Fruit fly (Drosophila melanogaster): ENCODE data around the gene Prosbeta7.

The Prosbeta7 gene

DNA sequence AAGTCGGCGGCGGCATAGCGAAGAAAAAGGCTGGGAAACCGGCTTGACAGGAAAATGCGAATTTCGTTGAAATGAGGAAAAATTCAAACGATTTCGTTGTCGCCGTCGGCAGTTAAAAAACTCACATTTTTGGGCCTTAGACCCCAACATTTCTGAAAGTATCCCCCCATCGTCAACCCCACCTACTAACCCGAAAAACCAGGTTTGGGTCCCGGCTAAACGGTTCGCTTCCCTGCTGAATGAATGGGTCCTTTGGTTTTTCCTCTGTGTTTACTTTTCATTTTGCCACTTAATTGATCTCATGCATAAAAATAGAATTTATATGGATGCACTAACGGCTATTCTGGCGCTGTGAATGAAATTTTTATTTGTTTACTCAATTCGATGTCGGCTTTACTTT is 32.0 kb downstream of the Prosbeta7 start:
- no peak for TF ChIP-seq CG17801 (GFP tag; optimal IDR thresholded peaks at IDR 0.05; ENCODE audit: partially characterized antibody)

DNA sequence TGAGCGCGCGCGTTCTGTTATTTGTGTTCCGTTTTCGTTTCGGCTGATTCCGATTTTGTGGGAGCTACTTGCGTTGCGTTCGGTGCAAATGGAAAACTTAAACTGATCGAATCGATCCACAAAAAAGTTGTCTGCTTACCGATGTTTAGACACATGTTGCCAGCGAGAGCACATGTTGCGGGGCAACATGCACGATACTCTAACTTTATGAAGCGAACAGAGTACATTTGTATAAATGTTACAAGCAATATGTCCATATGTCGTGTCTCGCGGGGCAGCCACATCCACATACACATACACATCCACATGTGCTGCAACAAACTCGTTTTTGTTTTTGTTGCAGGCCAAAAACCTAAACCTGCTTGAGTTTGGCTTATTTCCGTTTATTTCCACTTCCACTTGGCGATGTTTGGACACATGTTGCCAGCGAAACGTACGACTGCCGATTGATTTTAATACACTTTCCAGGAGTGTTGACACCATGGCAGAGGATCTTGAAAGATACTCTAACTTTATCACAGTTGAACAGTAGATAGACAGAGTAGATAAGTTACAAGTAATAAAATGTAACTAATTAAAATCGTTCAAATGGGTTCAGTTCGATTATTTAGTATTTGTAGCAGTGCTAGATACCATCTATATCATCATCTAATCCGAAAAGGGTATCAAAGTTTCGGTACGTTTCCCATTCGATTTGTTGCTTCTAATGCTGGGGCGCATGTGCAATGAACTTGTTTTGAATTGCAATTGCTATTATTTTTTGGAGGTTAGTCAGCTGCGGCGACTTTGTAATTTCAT is 34.2 kb downstream of the Prosbeta7 start:
- TF ChIP-seq CG17801 (GFP tag; optimal IDR thresholded peaks at IDR 0.05; ENCODE audit: partially characterized antibody): peak; percentile 66

DNA sequence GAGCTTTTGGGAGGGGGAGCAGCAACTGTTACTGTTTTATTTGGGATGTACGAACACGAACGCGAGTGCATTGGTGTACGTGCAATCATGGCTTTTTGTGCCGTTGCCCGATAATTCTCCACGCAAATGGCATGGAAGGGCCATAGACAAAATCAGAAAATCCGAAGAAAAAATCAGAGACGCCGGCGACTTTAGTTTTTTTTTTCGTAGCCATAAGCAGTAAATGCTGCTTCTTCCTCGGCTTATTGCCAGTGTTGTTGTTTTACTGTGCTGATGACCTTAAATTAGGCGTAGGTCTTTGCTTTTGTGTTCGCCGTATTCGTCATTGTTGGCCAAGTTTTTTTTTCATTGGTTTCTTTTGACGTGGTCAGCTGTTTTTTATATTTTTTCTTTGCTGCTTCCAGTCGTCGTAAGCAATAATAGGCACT is 36.0 kb downstream of the Prosbeta7 start:
- peak; percentile 49 for TF ChIP-seq CG17801 (GFP tag; optimal IDR thresholded peaks at IDR 0.05; ENCODE audit: partially characterized antibody)

DNA sequence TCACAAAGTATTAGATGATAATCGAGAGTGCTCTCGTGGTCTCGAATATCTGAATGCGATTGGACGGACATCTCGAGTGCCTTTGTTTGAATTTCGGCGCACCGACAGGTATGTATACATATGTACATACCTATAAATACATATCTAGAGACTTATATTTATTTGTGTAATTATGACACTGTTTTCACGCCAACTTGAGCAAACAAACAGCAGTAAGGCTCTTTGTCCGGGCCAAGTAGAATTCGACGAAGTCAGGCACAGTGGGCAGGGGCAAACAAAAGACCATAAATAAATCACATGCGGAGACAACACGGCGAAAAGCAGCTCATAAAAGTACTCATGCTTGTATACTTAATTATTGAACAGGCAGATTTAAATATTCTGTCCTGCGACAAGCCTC is 37.5 kb downstream of the Prosbeta7 start:
- no peak for TF ChIP-seq CG17801 (GFP tag; optimal IDR thresholded peaks at IDR 0.05; ENCODE audit: partially characterized antibody)

DNA sequence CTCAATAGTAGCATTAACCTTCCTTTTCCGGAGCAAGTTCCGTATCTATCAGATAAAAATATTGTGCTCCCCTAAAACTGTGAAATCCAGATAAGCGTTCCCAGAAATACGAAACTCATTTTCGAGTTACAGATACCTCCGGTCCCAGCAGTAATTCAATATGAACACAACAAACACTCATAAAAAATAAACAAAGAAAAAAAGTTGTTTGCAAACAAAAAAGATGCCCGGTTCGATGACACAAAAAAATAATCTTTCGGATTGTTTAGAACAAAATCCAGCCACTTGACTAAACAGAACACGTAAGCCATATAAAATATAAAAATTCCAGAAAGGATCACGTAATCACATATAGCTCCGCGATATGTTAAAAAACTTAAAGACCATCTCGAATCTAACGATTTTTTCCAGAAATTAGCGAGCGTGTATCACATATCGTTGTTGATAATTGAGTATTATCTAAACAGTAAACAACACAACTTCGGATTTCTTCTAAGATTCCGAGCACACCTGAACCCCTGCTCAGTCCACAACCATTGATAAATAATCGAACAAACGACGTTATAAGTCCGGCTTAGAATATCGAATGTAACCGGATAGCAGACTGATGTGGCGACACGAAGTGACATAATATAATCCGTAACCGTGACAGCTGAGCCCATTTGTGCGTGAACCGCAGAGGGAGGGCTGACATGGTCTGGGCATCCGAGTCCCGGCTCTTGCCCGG is 38.9 kb downstream of the Prosbeta7 start:
- TF ChIP-seq CG17801 (GFP tag; optimal IDR thresholded peaks at IDR 0.05; ENCODE audit: partially characterized antibody): no peak

DNA sequence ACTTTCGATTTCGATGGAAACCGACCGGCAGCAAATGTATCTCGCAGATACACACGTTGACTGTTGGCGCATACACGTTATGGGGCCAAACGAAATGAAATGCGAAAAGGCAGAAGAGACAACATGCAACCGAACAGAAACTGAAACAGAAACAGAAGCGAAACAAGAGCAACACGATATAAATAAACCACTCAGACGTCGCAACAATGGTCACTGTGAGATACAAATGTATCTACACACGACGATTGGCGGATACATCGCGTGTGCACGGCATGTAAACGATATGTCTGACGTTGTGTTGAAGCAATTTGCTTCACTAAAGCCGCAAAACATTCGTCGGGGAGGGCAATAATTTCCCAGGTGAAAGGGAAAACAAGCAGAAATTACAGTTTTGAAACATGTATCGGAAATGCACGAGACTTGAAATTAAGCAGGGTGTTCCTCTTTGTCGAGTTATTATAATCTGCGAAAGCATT is 40.5 kb downstream of the Prosbeta7 start:
- TF ChIP-seq CG17801 (GFP tag; optimal IDR thresholded peaks at IDR 0.05; ENCODE audit: partially characterized antibody): peak; percentile 27

DNA sequence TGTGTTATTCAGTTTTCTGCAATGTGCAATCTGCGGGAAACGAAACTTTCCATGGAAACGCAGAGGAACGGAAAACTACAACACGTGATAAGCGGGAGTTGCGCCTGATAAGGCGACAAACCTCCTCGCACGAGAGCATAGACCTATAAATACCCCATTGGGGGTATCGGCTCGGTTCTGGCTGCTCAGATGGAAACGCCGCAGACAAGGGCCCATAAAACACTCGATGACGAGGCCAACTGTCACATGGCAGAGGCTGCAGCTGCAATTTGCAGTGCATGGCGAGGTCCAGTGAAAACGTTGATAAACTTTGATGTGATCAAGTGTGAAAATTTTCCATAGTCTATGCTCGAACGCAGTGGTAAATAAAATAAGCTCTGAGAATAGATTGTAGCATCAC is 41.4 kb downstream of the Prosbeta7 start:
- TF ChIP-seq CG17801 (GFP tag; optimal IDR thresholded peaks at IDR 0.05; ENCODE audit: partially characterized antibody): no peak

DNA sequence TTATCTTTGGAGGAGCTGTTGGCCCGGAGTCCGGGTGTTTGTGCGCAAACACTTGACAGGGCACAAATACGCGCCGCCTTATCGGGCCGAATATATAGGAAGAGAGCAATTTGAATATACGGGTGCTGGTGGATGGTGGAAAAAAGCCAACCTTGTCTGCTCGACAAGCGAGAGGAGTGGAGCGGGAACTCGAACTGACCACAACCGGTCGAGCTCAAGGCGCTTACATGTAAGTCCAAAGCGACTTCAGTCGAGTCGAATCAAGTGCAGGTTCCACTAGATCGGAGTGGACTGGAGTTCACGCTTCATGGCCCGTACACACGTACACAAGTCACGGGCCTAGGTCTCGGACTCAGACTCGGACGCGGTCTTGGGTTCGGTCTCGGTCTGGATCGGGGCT is 42.3 kb downstream of the Prosbeta7 start:
- no peak for TF ChIP-seq CG17801 (GFP tag; optimal IDR thresholded peaks at IDR 0.05; ENCODE audit: partially characterized antibody)

DNA sequence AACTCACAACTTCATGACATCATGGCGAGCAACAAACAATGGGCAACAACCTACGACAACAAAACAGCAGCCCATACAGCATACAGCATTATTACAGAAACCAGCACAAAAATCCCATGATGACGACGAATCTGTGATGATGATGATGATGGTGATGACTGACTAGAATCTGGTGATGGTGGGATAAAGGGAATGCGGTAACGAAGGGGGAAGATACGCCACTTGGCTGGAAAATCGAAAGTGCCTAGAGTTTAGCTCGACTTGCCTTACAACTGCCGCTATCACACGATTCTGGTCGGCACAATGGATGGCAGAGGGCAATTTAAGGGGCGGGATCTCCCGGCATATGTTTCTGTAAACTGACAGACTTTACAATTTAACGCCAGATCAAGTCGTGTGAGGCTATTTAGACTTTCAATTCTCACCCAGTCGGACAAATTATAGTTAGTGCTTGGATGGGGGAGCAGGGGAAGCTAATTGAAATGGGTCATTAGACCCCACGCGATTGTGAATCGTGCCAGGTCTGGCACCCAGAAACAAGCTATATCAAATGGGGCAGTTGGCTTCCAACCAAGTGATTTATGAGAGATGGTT is 43.0 kb downstream of the Prosbeta7 start:
- no peak for TF ChIP-seq CG17801 (GFP tag; optimal IDR thresholded peaks at IDR 0.05; ENCODE audit: partially characterized antibody)

DNA sequence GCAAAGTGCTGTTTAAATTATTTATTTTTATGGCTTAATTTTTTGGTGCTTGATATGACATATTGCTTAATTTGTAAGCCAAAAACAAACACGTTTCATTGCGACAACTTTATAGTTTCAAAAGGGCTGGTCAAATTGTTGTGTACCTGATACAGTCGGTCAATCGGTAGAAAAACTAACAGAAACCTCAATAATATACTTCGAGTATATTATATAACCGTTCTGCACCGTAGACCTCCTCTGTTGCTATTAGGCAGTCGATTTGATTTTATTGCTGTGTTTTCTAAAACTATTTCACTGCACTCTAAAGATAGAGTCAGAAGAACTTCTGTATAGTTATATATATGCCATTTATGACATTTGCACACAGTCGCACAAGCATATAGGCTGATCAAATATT is 47.9 kb downstream of the Prosbeta7 start:
- TF ChIP-seq CG17801 (GFP tag; optimal IDR thresholded peaks at IDR 0.05; ENCODE audit: partially characterized antibody): no peak

DNA sequence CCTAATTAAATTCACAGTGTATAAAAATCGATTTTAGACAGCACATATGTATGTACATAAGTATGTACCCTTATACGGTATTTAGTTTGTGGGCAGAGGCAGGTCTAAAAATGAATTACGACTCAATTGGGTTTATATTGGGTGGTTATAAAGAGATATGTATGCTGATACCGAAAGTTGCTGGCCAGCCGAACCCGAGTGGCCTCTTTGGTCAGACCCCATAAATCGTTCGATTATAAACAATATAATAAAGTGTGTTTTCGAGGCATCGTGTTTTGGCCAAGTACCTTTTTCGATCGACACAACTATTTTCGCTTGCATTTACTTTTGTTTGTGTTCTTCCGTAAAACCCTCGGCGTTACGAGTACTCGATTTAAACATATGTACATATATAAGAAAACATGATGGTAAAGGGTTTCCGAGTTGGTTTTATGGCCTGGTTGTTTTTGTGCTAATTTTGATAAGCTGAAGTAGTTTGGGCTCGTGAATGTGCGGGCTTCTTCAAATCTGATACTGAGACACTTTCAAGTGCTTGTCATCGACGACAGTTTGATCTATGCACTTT is 48.8 kb downstream of the Prosbeta7 start:
- TF ChIP-seq CG17801 (GFP tag; optimal IDR thresholded peaks at IDR 0.05; ENCODE audit: partially characterized antibody): no peak

DNA sequence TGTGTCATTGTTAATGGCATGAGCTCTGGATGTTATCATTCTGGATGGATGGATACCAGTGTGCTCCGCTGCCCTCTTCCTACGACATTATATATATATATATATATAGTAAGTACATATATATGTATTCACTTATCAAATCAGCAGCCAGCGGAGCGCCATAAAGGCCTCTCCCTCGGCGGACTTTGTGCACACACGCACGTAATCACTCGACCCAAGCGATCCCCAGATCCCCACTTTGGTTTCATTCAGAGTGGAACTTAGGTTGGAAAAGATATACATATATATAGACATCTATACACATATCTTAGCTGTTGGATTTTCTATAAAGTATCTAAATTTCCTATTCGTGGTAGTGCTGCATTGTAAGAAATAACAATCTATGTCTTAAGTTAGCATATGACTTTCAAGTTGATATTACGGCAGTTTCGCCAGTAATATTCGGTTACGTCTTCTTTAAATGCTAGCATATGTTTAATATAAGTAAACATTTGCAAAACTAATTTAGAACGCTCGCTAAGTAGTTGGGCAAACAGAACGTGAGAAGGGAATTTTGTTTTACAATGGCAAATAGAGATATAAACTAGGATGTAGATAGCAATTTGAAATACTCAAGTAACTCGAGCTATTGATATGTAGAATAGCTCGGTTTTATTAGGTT is 49.9 kb downstream of the Prosbeta7 start:
- TF ChIP-seq CG17801 (GFP tag; optimal IDR thresholded peaks at IDR 0.05; ENCODE audit: partially characterized antibody): no peak
